Fruit fly (Drosophila melanogaster): Measurements from ENCODE around the gene CG5653.
A peak's percentile ranks its signal among the peaks of the same experiment; 100 is the strongest.

CG5653 gene

dm6 chr3L:8951507-8951906 lies 14.7 kb downstream of the CG5653 start:
- no peak for TF ChIP-seq CG7368 (GFP tag; optimal IDR thresholded peaks at IDR 0.05)
- no peak for TF ChIP-seq CG31627 (GFP tag; optimal IDR thresholded peaks at IDR 0.05)
- peak; percentile 50 for TF ChIP-seq fkh (GFP tag; optimal IDR thresholded peaks at IDR 0.05)
- TF ChIP-seq fd59A (GFP tag; optimal IDR thresholded peaks at IDR 0.05), result no peak

- TF ChIP-seq CG10631 (GFP tag; optimal IDR thresholded peaks at IDR 0.05) (no peak), Sox14 (GFP tag; optimal IDR thresholded peaks at IDR 0.05) (no peak), Gug (GFP tag; IDR thresholded peaks at IDR 0.05) (no peak), CG1621 (tag; optimal IDR thresholded peaks at IDR 0.05) (no peak), CG6854 (GFP tag; optimal IDR thresholded peaks at IDR 0.05) (no peak), CG15336 (GFP tag; IDR thresholded peaks at IDR 0.05) (peak; percentile 41), CG32006 (GFP tag; optimal IDR thresholded peaks at IDR 0.05) (peak; percentile 18), svp (GFP tag) (no peak), CG4318 (GFP tag; optimal IDR thresholded peaks at IDR 0.05) (no peak), Hr4 (GFP tag; optimal IDR thresholded peaks at IDR 0.05) (no peak), net (GFP tag; optimal IDR thresholded peaks at IDR 0.05) (no peak), eg (GFP tag; IDR thresholded peaks at IDR 0.05) (0 out of 3 replicates have a peak, but pooled peaks have one; percentile 17), ss (GFP tag; optimal IDR thresholded peaks at IDR 0.05) (no peak), CG6276 (GFP tag; optimal IDR thresholded peaks at IDR 0.05) (peak; percentile 3), Met (GFP tag; optimal IDR thresholded peaks at IDR 0.05) (no peak), Lpt (GFP tag; optimal IDR thresholded peaks at IDR 0.05) (no peak)
Measured at dm6 chr3L:8950955-8951354, 15.2 kb downstream of the CG5653 start.

- TF ChIP-seq cyc (GFP tag; optimal IDR thresholded peaks at IDR 0.05) (no peak), CG6792 (GFP tag; optimal IDR thresholded peaks at IDR 0.05) (no peak), CG6808 (GFP tag; optimal IDR thresholded peaks at IDR 0.05) (no peak), vri (GFP tag; optimal IDR thresholded peaks at IDR 0.05) (no peak), net (GFP tag; optimal IDR thresholded peaks at IDR 0.05) (no peak)
Measured at dm6 chr3L:8949823-8950222, 16.4 kb downstream of the CG5653 start.

- peak; percentile 58 for TF ChIP-seq fkh (GFP tag; optimal IDR thresholded peaks at IDR 0.05)
- TF ChIP-seq net (GFP tag; optimal IDR thresholded peaks at IDR 0.05), result peak; percentile 55
- no peak for TF ChIP-seq CG8119 (GFP tag; IDR thresholded peaks at IDR 0.05)
Measured at dm6 chr3L:8947848-8948494, 18.2 kb downstream of the CG5653 start.

dm6 chr3L:8939654-8940053 lies 26.5 kb downstream of the CG5653 start:
- TF ChIP-seq CG6163 (GFP tag; IDR thresholded peaks at IDR 0.05) (no peak), Hr38 (GFP tag; optimal IDR thresholded peaks at IDR 0.05) (no peak), salr (GFP tag; optimal IDR thresholded peaks at IDR 0.05) (no peak), CG8119 (GFP tag; IDR thresholded peaks at IDR 0.05) (no peak), cyc (GFP tag; optimal IDR thresholded peaks at IDR 0.05) (no peak), fd59A (GFP tag; optimal IDR thresholded peaks at IDR 0.05) (no peak), Lpt (GFP tag; optimal IDR thresholded peaks at IDR 0.05) (no peak), CG11294 (GFP tag; IDR thresholded peaks at IDR 0.05) (no peak), Ets21C (GFP tag; optimal IDR thresholded peaks at IDR 0.05) (no peak), CG6808 (GFP tag; optimal IDR thresholded peaks at IDR 0.05) (no peak), Eip75B (GFP tag; optimal IDR thresholded peaks at IDR 0.05) (no peak), CG8319 (GFP tag; optimal IDR thresholded peaks at IDR 0.05) (no peak), acj6 (GFP tag; optimal IDR thresholded peaks at IDR 0.05) (no peak), Blimp-1 (GFP tag; optimal IDR thresholded peaks at IDR 0.05) (no peak), Met (GFP tag; optimal IDR thresholded peaks at IDR 0.05) (no peak), Eip93F (GFP tag; optimal IDR thresholded peaks at IDR 0.05) (no peak), CG32006 (GFP tag; optimal IDR thresholded peaks at IDR 0.05) (no peak)

All from whole organism, prepupa.